Fruit fly (Drosophila melanogaster): ENCODE measurements around the gene ort.

The ort gene

DNA sequence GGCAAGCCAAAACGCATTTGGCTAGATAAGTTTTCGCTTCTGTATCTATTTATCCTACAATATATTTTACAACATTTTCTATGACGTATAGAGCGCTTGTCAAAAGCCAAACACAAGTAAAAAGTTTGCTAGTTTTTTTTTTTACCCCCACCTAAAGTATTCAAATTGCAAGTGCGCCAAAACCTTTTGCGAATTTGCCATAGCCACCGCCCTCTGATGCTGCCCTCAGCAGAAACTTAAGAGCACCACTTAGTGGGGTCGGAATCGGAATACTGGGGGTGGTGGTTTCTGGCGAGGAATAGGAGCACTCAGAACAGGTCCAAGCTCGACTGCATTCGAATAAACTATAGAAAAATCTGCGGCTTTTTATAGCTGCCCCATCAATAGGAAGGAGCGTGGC is 1.8 kb upstream of the ort start, which contains the start of gene CG6184:
Gene CG6184 (minus strand): TSS at position 101 of the 400 bp plus-strand sequence.
- no peak for TF ChIP-seq psq (optimal IDR thresholded peaks at IDR 0.05)
- no peak for TF ChIP-seq CG8478 (optimal IDR thresholded peaks at IDR 0.05)
- TF ChIP-seq pan (optimal IDR thresholded peaks at IDR 0.05) = no peak
- no peak for TF ChIP-seq EcR (GFP tag; optimal IDR thresholded peaks at IDR 0.05)
- TF ChIP-seq usp (GFP tag; optimal IDR thresholded peaks at IDR 0.05) = no peak
- TF ChIP-seq Dll (optimal IDR thresholded peaks at IDR 0.05) = no peak

- TF ChIP-seq CG8478 (optimal IDR thresholded peaks at IDR 0.05) (no peak), usp (GFP tag; optimal IDR thresholded peaks at IDR 0.05) (no peak), psq (optimal IDR thresholded peaks at IDR 0.05) (no peak), pan (optimal IDR thresholded peaks at IDR 0.05) (no peak), EcR (GFP tag; optimal IDR thresholded peaks at IDR 0.05) (no peak), Dll (optimal IDR thresholded peaks at IDR 0.05) (no peak)
These were observed 5.2 kb downstream of the ort start, which contains the start of gene CG7432 for dm6 chr3R:19664713-19665112. Gene CG7432, plus strand, starts transcription at chr3R:19665007.

DNA sequence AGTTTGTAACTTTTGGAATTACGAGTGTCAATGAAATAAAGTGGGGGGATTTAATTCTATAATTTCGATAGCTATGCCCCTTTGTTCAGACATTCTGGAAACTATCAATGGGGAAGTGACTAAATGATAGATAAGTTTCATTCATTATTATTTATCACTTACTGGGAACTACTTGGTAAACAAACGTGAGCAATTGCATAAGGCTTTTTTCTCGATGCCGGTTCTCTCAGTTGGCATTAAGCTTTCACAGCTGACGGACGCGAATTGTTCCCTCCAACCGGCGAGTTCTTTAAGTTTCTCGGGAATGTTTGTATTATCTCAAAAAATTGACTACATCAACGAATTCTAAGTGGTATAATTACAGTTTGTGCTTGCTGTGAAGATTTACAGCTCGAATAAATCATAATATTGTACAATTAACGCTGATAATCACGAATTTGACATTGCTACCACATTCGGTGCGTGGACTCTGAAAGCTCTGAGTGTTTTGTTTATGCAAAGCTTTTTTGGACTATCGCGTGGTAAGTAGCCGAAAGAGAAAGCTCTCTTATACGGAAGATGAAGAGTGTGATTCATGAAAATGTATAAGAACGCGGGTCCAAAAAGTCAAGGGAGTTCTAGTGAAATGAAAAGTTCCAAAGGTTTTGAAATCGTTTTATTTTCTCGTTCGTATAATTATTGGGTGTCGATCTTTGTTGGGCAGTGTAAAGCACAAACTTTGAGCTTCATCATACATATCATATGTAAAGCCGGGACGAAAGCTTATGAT is 11.9 kb downstream of the ort start, which contains the start of gene Naam:
Gene Naam (plus strand): TSS at position 228 of the 769 bp plus-strand sequence.
- TF ChIP-seq CG8478 (optimal IDR thresholded peaks at IDR 0.05) (no peak), psq (optimal IDR thresholded peaks at IDR 0.05) (no peak), Dll (optimal IDR thresholded peaks at IDR 0.05) (no peak), EcR (GFP tag; optimal IDR thresholded peaks at IDR 0.05) (no peak), pan (optimal IDR thresholded peaks at IDR 0.05) (no peak), usp (GFP tag; optimal IDR thresholded peaks at IDR 0.05) (no peak)

- TF ChIP-seq Dll (optimal IDR thresholded peaks at IDR 0.05) = no peak
- TF ChIP-seq usp (GFP tag; optimal IDR thresholded peaks at IDR 0.05) = no peak
- TF ChIP-seq psq (optimal IDR thresholded peaks at IDR 0.05) = no peak
These were observed 12.6 kb downstream of the ort start for dm6 chr3R:19672136-19672535.

DNA sequence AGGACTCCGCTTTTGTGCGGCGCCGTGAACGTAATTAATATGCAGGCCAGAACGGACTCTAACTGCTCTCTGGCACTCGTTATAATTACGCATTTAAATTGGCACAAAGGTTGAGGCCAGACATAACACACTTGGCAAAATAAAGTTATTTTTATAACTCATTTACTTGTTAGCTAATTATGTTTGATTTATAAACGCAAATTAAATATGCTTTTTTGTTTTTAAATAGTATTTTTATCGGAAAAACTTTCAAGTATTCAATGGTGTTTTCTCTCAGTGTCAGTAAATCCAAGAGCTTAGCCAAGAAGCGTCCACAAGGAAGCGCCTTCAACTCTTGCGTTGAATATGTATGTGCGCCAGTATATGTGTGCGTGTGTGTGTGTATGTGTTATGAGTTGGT is 13.4 kb downstream of the ort start:
- TF ChIP-seq pan (optimal IDR thresholded peaks at IDR 0.05) (no peak), psq (optimal IDR thresholded peaks at IDR 0.05) (no peak), Dll (optimal IDR thresholded peaks at IDR 0.05) (no peak), CG8478 (optimal IDR thresholded peaks at IDR 0.05) (no peak), EcR (GFP tag; optimal IDR thresholded peaks at IDR 0.05) (no peak), usp (GFP tag; optimal IDR thresholded peaks at IDR 0.05) (no peak)

dm6 chr3R:19679832-19680231 is 20.3 kb downstream of the ort start:
- TF ChIP-seq pan (optimal IDR thresholded peaks at IDR 0.05) = no peak
- no peak for TF ChIP-seq usp (GFP tag; optimal IDR thresholded peaks at IDR 0.05)
- no peak for TF ChIP-seq psq (optimal IDR thresholded peaks at IDR 0.05)
- TF ChIP-seq Dll (optimal IDR thresholded peaks at IDR 0.05) = no peak
- TF ChIP-seq EcR (GFP tag; optimal IDR thresholded peaks at IDR 0.05) = no peak
- no peak for TF ChIP-seq CG8478 (optimal IDR thresholded peaks at IDR 0.05)

dm6 chr3R:19682424-19682823 is 22.9 kb downstream of the ort start:
- TF ChIP-seq psq (optimal IDR thresholded peaks at IDR 0.05) (no peak), CG8478 (optimal IDR thresholded peaks at IDR 0.05) (no peak)

dm6 chr3R:19703398-19703797 is 43.9 kb downstream of the ort start:
- TF ChIP-seq EcR (GFP tag; optimal IDR thresholded peaks at IDR 0.05) = no peak
- no peak for TF ChIP-seq CG8478 (optimal IDR thresholded peaks at IDR 0.05)
- no peak for TF ChIP-seq Dll (optimal IDR thresholded peaks at IDR 0.05)
- TF ChIP-seq psq (optimal IDR thresholded peaks at IDR 0.05) = no peak
- TF ChIP-seq pan (optimal IDR thresholded peaks at IDR 0.05) = no peak
- no peak for TF ChIP-seq usp (GFP tag; optimal IDR thresholded peaks at IDR 0.05)
